Fruit fly (Drosophila melanogaster) whole organism, pupa: ENCODE measurements around the gene Vinc.

Experiments used
- CG12605 ChIP-seq: fragments of 200-800 bp; sonication (Bioruptor generic); IDR thresholded peaks from 2 replicates; pipeline ENCODE4 v1.3.6; 2022; ENCODE audit warnings: missing biosample characterization, missing genetic modification characterization
- CG4496 ChIP-seq: fragments of 200-800 bp; sonication (Bioruptor generic); IDR thresholded peaks from 3 replicates; pipeline ENCODE4 v1.3.6; 2022; ENCODE audit warnings: missing biosample characterization, missing genetic modification characterization
- EcR ChIP-seq: fragments of 200-800 bp; sonication (Bioruptor generic); optimal IDR thresholded peaks from 3 replicates; lab custom pipeline; 2019; ENCODE audit warnings: missing biosample characterization, missing genetic modification characterization, mild to moderate bottlenecking, moderate library complexity, missing genetic modification reagents
- gl ChIP-seq: fragments of 200-800 bp; sonication (Bioruptor generic); optimal IDR thresholded peaks from 2 replicates; lab custom pipeline; 2018; ENCODE audit warnings: missing biosample characterization, mild to moderate bottlenecking, missing genetic modification characterization

DNA sequence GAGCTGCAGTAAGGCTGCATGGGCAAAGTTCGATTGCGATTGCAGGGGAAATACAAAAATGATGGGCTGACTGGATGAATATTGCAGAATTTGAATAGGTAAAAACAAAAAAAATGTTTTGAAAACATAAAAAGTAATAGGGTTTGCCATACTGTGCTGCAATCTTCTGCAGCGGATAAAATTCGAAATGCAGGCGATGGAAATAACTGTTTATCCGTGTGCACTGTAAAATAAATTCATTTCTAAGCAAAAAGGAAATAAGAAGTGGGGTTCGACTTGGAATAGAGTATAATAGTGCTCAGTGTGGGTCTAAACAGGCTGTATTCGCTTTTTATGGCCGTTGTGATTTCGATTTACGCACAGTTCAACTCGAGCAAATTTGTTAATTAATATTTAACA lies 28.6 kb downstream of the Vinc start, which contains the start of gene CG14053:
- no peak for TF ChIP-seq gl (tag; lab: Kevin White, UChicago)
- TF ChIP-seq EcR (GFP tag; lab: Kevin White, UChicago) = no peak
- TF ChIP-seq CG12605 (GFP tag; lab: Robert Waterston, UW) = no peak
- no peak for TF ChIP-seq CG4496 (GFP tag; lab: Robert Waterston, UW)
